Fruit fly (Drosophila melanogaster) whole organism, wandering third instar larva: ENCODE data around the gene CG31174.

Experiments
- Abd-B ChIP-seq: fragments of >200 bp; optimal IDR thresholded peaks from 2 replicates; lab custom pipeline; 2017; ENCODE audit warnings: missing biosample characterization, missing genetic modification characterization
- CG32264 ChIP-seq: fragments of 200-800 bp; sonication (Bioruptor generic); optimal IDR thresholded peaks from 2 replicates; lab custom pipeline; 2016; ENCODE audit warnings: missing biosample characterization, missing genetic modification characterization
- CG9705 ChIP-seq: fragments of 200-800 bp; sonication (Bioruptor generic); optimal IDR thresholded peaks from 2 replicates; lab custom pipeline; 2018; ENCODE audit warnings: missing biosample characterization, mild to moderate bottlenecking, missing genetic modification characterization
- CrebA ChIP-seq: fragments of 200-800 bp; sonication (Bioruptor generic); optimal IDR thresholded peaks from 2 replicates; lab custom pipeline; 2016; ENCODE audit warnings: missing biosample characterization, mild to moderate bottlenecking, missing genetic modification characterization, borderline replicate concordance
- Dfd ChIP-seq: fragments of >200 bp; optimal IDR thresholded peaks from 2 replicates; lab custom pipeline; 2017; ENCODE audit warnings: missing biosample characterization, missing genetic modification characterization
- Dif ChIP-seq: fragments of 200-275, 200-300 bp; sonication (Bioruptor generic); optimal IDR thresholded peaks from 2 replicates; lab custom pipeline; 2018; ENCODE audit warnings: missing biosample characterization, missing genetic modification characterization; ENCODE audit not compliant: partially characterized antibody
- HLH106 ChIP-seq: fragments of 200-800 bp; optimal IDR thresholded peaks from 3 replicates; lab custom pipeline; 2019; ENCODE audit warnings: missing biosample characterization, mild to moderate bottlenecking, missing genetic modification characterization, moderate library complexity
- Hnf4 ChIP-seq: fragments of 200-800 bp; sonication (Bioruptor generic); optimal IDR thresholded peaks from 2 replicates; lab custom pipeline; 2016; ENCODE audit warnings: missing biosample characterization, mild to moderate bottlenecking, missing genetic modification characterization
- Jra ChIP-seq: sonication (Bioruptor generic); optimal IDR thresholded peaks from 2 replicates; lab custom pipeline; 2016; ENCODE audit warnings: missing biosample characterization, missing genetic modification characterization
- Mio ChIP-seq: sonication (Bioruptor generic); optimal IDR thresholded peaks from 2 replicates; lab custom pipeline; 2016; ENCODE audit warnings: missing biosample characterization, missing genetic modification characterization
- OdsH ChIP-seq: fragments of 200-800 bp; sonication (Bioruptor generic); optimal IDR thresholded peaks from 2 replicates; lab custom pipeline; 2016; ENCODE audit warnings: missing biosample characterization, mild to moderate bottlenecking, missing genetic modification characterization
- Rel ChIP-seq, 2 experiments: fragments of 200-800 bp; sonication (Bioruptor generic) in 1 of 2; optimal IDR thresholded peaks; 2 replicates in 1 of 2; 3 replicates in 1 of 2; lab custom pipeline; 2016 to 2019; ENCODE audit warnings: mild to moderate bottlenecking in 2 of 2, missing biosample characterization in 2 of 2, missing genetic modification characterization in 2 of 2, moderate library complexity in 1 of 2
- Sp1 ChIP-seq: fragments of 200-800 bp; sonication (Bioruptor generic); optimal IDR thresholded peaks from 3 replicates; lab custom pipeline; 2019; ENCODE audit warnings: missing biosample characterization, mild to moderate bottlenecking, missing genetic modification characterization, moderate library complexity
- br ChIP-seq: fragments of 200-800 bp; sonication (Bioruptor generic); optimal IDR thresholded peaks from 2 replicates; lab custom pipeline; 2016; ENCODE audit warnings: missing biosample characterization, missing genetic modification characterization
- brk ChIP-seq: fragments of 200-800 bp; sonication (Bioruptor generic); optimal IDR thresholded peaks from 2 replicates; lab custom pipeline; 2016; ENCODE audit warnings: missing biosample characterization, mild to moderate bottlenecking, missing genetic modification characterization
- dl ChIP-seq, 2 experiments: fragments of 175-275, 200-275 bp in 1 of 2; fragments of 200-275 bp in 1 of 2; sonication (Bioruptor generic); optimal IDR thresholded peaks; lab custom pipeline; 2018; ENCODE audit warnings: mild to moderate bottlenecking in 2 of 2, missing biosample characterization in 2 of 2, missing genetic modification characterization in 2 of 2, moderate library complexity in 2 of 2; ENCODE audit not compliant: partially characterized antibody in 2 of 2, insufficient read depth in 1 of 2
- dmrt93B ChIP-seq: fragments of 200-800 bp; sonication (Bioruptor generic); optimal IDR thresholded peaks from 2 replicates; lab custom pipeline; 2018; ENCODE audit warnings: missing biosample characterization, mild to moderate bottlenecking, missing genetic modification characterization
- dsf ChIP-seq: sonication (Bioruptor generic); optimal IDR thresholded peaks from 2 replicates; lab custom pipeline; 2016; ENCODE audit warnings: missing biosample characterization, missing genetic modification characterization, borderline replicate concordance
- ey ChIP-seq: fragments of 200-800 bp; sonication (Bioruptor generic); optimal IDR thresholded peaks from 2 replicates; lab custom pipeline; 2016; ENCODE audit warnings: missing biosample characterization, missing genetic modification characterization
- foxo ChIP-seq, 2 experiments: fragments of 200-800 bp; sonication (Bioruptor generic); optimal IDR thresholded peaks; 2 replicates in 1 of 2; 3 replicates in 1 of 2; lab custom pipeline; 2016 to 2017; ENCODE audit warnings: missing biosample characterization in 2 of 2, missing genetic modification characterization in 2 of 2
- fru ChIP-seq: fragments of 200-800 bp; sonication (Bioruptor generic); optimal IDR thresholded peaks from 3 replicates; lab custom pipeline; 2016; ENCODE audit warnings: missing biosample characterization, mild to moderate bottlenecking, missing genetic modification characterization
- h ChIP-seq: fragments of 200-800 bp; sonication (Bioruptor generic); optimal IDR thresholded peaks from 3 replicates; lab custom pipeline; 2016; ENCODE audit warnings: missing biosample characterization, mild to moderate bottlenecking, missing genetic modification characterization
- jim ChIP-seq: fragments of 175-275, 200-325 bp; sonication (Bioruptor generic); optimal IDR thresholded peaks from 2 replicates; lab custom pipeline; 2016; ENCODE audit warnings: missing biosample characterization, mild to moderate bottlenecking, missing genetic modification characterization
- lola ChIP-seq: fragments of >200 bp; optimal IDR thresholded peaks from 2 replicates; lab custom pipeline; 2017; ENCODE audit warnings: missing biosample characterization, missing genetic modification characterization
- pan ChIP-seq: fragments of >200 bp; optimal IDR thresholded peaks from 2 replicates; lab custom pipeline; 2017
- psq ChIP-seq: fragments of 200-800 bp; sonication (Bioruptor generic); optimal IDR thresholded peaks from 3 replicates; lab custom pipeline; 2017; ENCODE audit warnings: missing biosample characterization, mild to moderate bottlenecking, missing genetic modification characterization, moderate library complexity
- rgr ChIP-seq: fragments of 200-800 bp; sonication (Bioruptor generic); optimal IDR thresholded peaks from 3 replicates; lab custom pipeline; 2016; ENCODE audit warnings: missing biosample characterization, mild to moderate bottlenecking, missing genetic modification characterization
- sage ChIP-seq: fragments of 200-800 bp; sonication (Bioruptor generic); optimal IDR thresholded peaks from 2 replicates; lab custom pipeline; 2016; ENCODE audit warnings: missing biosample characterization, mild to moderate bottlenecking, missing genetic modification characterization
- tai ChIP-seq: sonication (Bioruptor generic); optimal IDR thresholded peaks from 2 replicates; lab custom pipeline; 2016; ENCODE audit warnings: missing biosample characterization, missing genetic modification characterization
- usp ChIP-seq: fragments of >200 bp; optimal IDR thresholded peaks from 2 replicates; lab custom pipeline; 2017; ENCODE audit warnings: missing biosample characterization, missing genetic modification characterization
- woc ChIP-seq: sonication (Bioruptor generic); optimal IDR thresholded peaks from 2 replicates; lab custom pipeline; 2016; ENCODE audit warnings: missing biosample characterization, mild to moderate bottlenecking, missing genetic modification characterization

Gene CG31174

DNA sequence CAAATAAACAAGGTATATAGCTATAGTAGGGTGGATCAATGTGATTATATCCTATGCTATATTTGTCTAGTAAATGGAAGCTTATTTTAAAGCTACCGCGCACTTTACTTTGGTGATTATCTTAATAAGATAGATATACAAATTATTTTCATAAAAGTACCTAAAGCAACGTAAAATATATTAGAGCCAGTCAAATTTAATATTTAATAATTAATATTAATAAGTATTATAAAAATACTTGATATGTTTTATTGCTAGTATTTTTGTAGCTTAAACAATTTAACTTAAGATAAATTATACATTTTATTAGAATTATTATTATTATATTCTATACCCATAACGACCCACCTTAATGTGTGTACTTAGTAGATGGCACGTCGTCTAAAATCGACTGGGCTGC, 29.7 kb downstream of the CG31174 start (continued):
- TF ChIP-seq fru (GFP tag; lab: Kevin White, UChicago) (no peak), foxo (GFP tag; optimal IDR thresholded peaks at IDR 0.05; lab: Kevin White, UChicago) (peak in 1 of 2 experiments; percentile 42), lola (no peak), Hnf4 (GFP tag; lab: Kevin White, UChicago) (peak; percentile 27), Dif (GFP tag; lab: Kevin White, UChicago) (no peak), dsf (GFP tag; lab: Kevin White, UChicago) (no peak), jim (no peak), Abd-B (GFP tag; lab: Kevin White, UChicago) (no peak)

DNA sequence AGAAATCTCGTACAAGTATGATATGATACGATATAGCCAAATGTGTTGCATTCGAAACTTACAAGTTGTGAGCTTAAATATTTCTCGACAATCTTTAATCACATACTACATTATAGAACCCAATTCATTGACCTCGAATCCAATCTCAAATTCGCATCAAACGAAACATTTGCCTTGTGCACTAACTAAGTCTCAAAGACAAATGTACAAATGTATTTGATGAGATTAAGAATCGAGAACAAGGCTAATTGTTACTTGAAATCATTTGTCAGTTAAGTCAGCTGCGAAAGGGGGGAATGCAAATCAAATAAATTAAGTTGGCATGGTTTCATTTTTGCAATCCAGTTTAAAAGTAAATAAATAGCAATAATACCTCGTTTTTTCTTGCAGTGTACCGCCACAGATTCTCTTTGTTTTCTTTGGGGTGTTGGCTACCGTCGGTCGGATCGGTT, 30.8 kb downstream of the CG31174 start:
- TF ChIP-seq CrebA (GFP tag; lab: Kevin White, UChicago), result no peak
- TF ChIP-seq sage (GFP tag; lab: Kevin White, UChicago), result peak; percentile 23
- no peak for TF ChIP-seq pan
- peak; percentile 66 for TF ChIP-seq dmrt93B
- TF ChIP-seq CG32264 (GFP tag; lab: Kevin White, UChicago), result peak; percentile 29
- peak; percentile 83 for TF ChIP-seq rgr
- TF ChIP-seq fru (GFP tag; lab: Kevin White, UChicago), result peak; percentile 90
- TF ChIP-seq OdsH (GFP tag; lab: Kevin White, UChicago), result peak; percentile 80
- no peak for TF ChIP-seq usp
- no peak for TF ChIP-seq Mio (GFP tag; lab: Kevin White, UChicago)
- peak; percentile 73 for TF ChIP-seq psq (GFP tag; lab: Kevin White, UChicago)
- TF ChIP-seq Hnf4 (GFP tag; lab: Kevin White, UChicago), result peak; percentile 71
- peak; percentile 84 for TF ChIP-seq woc (GFP tag; lab: Kevin White, UChicago)
- peak; percentile 58 for TF ChIP-seq CG9705 (GFP tag; lab: Kevin White, UChicago)
- TF ChIP-seq dl (GFP tag; optimal IDR thresholded peaks at IDR 0.05; lab: Kevin White, UChicago; ENCODE audit: insufficient read depth in 1 of 2, partially characterized antibody in 2 of 2), result no peak
- peak; percentile 89 for TF ChIP-seq Sp1
- peak; percentile 79 for TF ChIP-seq HLH106
- TF ChIP-seq ey (GFP tag; lab: Kevin White, UChicago), result peak; percentile 88
- peak; percentile 82 for TF ChIP-seq br (GFP tag; lab: Kevin White, UChicago)
- TF ChIP-seq Rel (GFP tag; optimal IDR thresholded peaks at IDR 0.05; lab: Kevin White, UChicago), result peak; percentile 26
- TF ChIP-seq Rel (tag; optimal IDR thresholded peaks at IDR 0.05; lab: Kevin White, UChicago), result no peak
- TF ChIP-seq tai (GFP tag; lab: Kevin White, UChicago), result peak; percentile 78
- TF ChIP-seq Jra (GFP tag; lab: Kevin White, UChicago), result peak; percentile 73
- peak; percentile 85 for TF ChIP-seq h (GFP tag; lab: Kevin White, UChicago)
- TF ChIP-seq foxo (GFP tag; optimal IDR thresholded peaks at IDR 0.05; lab: Kevin White, UChicago), result peak; percentile 48 to 88
- TF ChIP-seq dsf (GFP tag; lab: Kevin White, UChicago), result peak; percentile 20

- TF ChIP-seq Rel (GFP tag; optimal IDR thresholded peaks at IDR 0.05; lab: Kevin White, UChicago), result peak; percentile 12
- peak; percentile 20 for TF ChIP-seq Rel (tag; optimal IDR thresholded peaks at IDR 0.05; lab: Kevin White, UChicago)
- no peak for TF ChIP-seq h (GFP tag; lab: Kevin White, UChicago)
- TF ChIP-seq woc (GFP tag; lab: Kevin White, UChicago), result peak; percentile 20
- peak; percentile 93 for TF ChIP-seq Dfd
- TF ChIP-seq foxo (GFP tag; optimal IDR thresholded peaks at IDR 0.05; lab: Kevin White, UChicago), result peak in 1 of 2 experiments; percentile 1
- peak; percentile 48 for TF ChIP-seq jim
- peak; percentile 7 for TF ChIP-seq sage (GFP tag; lab: Kevin White, UChicago)
- peak; percentile 77 for TF ChIP-seq fru (GFP tag; lab: Kevin White, UChicago)
- TF ChIP-seq CG32264 (GFP tag; lab: Kevin White, UChicago), result peak; percentile 49
- TF ChIP-seq brk (GFP tag; lab: Kevin White, UChicago), result no peak
- peak; percentile 56 for TF ChIP-seq psq (GFP tag; lab: Kevin White, UChicago)
- peak; percentile 31 for TF ChIP-seq dmrt93B
- TF ChIP-seq OdsH (GFP tag; lab: Kevin White, UChicago), result no peak
Observed at dm6 chr3R:21837069-21837977, 32.0 kb downstream of the CG31174 start.
